Worm (Caenorhabditis elegans): ENCODE data around the gene cyp-25A2.

cyp-25A2 gene

DNA sequence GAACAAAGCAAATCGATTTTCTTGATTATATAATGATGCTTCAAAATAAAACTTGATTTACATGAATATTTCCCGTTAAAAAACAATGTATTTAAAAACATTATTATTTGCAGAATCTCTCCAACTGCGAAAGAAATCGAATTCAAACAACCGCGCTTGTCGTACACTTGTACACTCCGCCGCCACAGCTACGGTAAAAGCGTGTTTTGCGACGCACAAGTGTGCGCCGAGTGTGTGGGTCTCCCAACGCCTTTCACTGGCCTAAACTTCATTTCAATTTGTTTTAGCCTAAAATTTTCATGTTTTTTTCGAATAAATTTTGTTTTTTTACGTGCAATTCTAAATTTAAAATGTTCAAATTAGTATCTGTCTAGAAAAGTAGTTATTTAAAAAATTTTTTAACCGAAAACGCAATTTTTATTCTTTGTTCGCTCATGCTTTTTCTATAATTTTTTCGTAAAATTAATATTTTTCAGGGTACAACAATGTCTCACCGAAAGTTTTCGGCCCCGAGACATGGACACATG is 32.4 kb downstream of the cyp-25A2 start, which contains the start of gene rpl-3:
Gene rpl-3 (plus strand): TSS at position 477 of the 527 bp plus-strand sequence.
- TF ChIP-seq ztf-11 (tag; optimal IDR thresholded peaks at IDR 0.05) (peak; percentile 80), ceh-28 (tag; optimal IDR thresholded peaks at IDR 0.05) (peak; percentile 98), fos-1 (tag; optimal IDR thresholded peaks at IDR 0.05) (peak; percentile 100), nfya-1 (tag; optimal IDR thresholded peaks at IDR 0.05; ENCODE audit: insufficient read depth) (peak; percentile 100), nhr-12 (tag; optimal IDR thresholded peaks at IDR 0.05) (peak; percentile 43), fkh-2 (tag; optimal IDR thresholded peaks at IDR 0.05) (peak; percentile 90), nhr-77 (tag; optimal IDR thresholded peaks at IDR 0.05) (peak; percentile 97), lin-39 (tag; optimal IDR thresholded peaks at IDR 0.05) (peak; percentile 100), aly-2 (tag; optimal IDR thresholded peaks at IDR 0.05) (peak; percentile 100), unc-62 (GFP tag; optimal IDR thresholded peaks at IDR 0.05) (peak; percentile 100), ztf-4 (tag; optimal IDR thresholded peaks at IDR 0.05) (peak; percentile 98), elt-2 (tag; optimal IDR thresholded peaks at IDR 0.05) (peak; percentile 99), ZK546.5 (tag; optimal IDR thresholded peaks at IDR 0.05) (peak; percentile 85), egl-27 (tag; optimal IDR thresholded peaks at IDR 0.05) (peak; percentile 99), nhr-67 (tag; optimal IDR thresholded peaks at IDR 0.05) (peak; percentile 76), nhr-25 (tag; optimal IDR thresholded peaks at IDR 0.05) (peak; percentile 100), hmg-11 (tag; optimal IDR thresholded peaks at IDR 0.05) (peak; percentile 100), nhr-28 (tag; optimal IDR thresholded peaks at IDR 0.05) (peak; percentile 99), ceh-9 (tag; optimal IDR thresholded peaks at IDR 0.05) (no peak), nhr-23 (tag; optimal IDR thresholded peaks at IDR 0.05) (peak; percentile 100), nhr-11 (tag; optimal IDR thresholded peaks at IDR 0.05) (peak; percentile 100), skn-1 (tag; optimal IDR thresholded peaks at IDR 0.05) (peak; percentile 99), elt-1 (tag; optimal IDR thresholded peaks at IDR 0.05) (peak; percentile 98), pqm-1 (tag; optimal IDR thresholded peaks at IDR 0.05) (peak; percentile 99), ceh-16 (tag; optimal IDR thresholded peaks at IDR 0.05) (peak; percentile 85), daf-12 (tag; optimal IDR thresholded peaks at IDR 0.05) (peak; percentile 98), lin-15B (tag; optimal IDR thresholded peaks at IDR 0.05) (peak; percentile 100), nhr-43 (tag; optimal IDR thresholded peaks at IDR 0.05; ENCODE audit: poor library complexity, severe bottlenecking) (peak; percentile 99), ceh-82 (tag; optimal IDR thresholded peaks at IDR 0.05) (peak; percentile 100), jun-1 (tag; optimal IDR thresholded peaks at IDR 0.05) (peak; percentile 100), mdl-1 (tag; optimal IDR thresholded peaks at IDR 0.05) (peak; percentile 93), ama-1 (optimal IDR thresholded peaks at IDR 0.05) (peak; percentile 94), elt-3 (tag; optimal IDR thresholded peaks at IDR 0.05) (peak; percentile 83 to 100 (median 98)), sea-2 (GFP tag; optimal IDR thresholded peaks at IDR 0.05) (peak; percentile 72), pha-4 (tag; optimal IDR thresholded peaks at IDR 0.05) (peak; percentile 100), unc-39 (tag; optimal IDR thresholded peaks at IDR 0.05) (peak; percentile 65), snpc-4 (tag; optimal IDR thresholded peaks at IDR 0.05) (peak; percentile 98), fkh-10 (GFP tag; optimal IDR thresholded peaks at IDR 0.05) (peak; percentile 100), mml-1 (tag; optimal IDR thresholded peaks at IDR 0.05) (no peak), eor-1 (tag; optimal IDR thresholded peaks at IDR 0.05) (peak in 1 of 2 experiments; percentile 21), nhr-76 (tag; optimal IDR thresholded peaks at IDR 0.05) (peak; percentile 96), egl-5 (tag; optimal IDR thresholded peaks at IDR 0.05) (peak; percentile 98), R02D3.7 (tag; optimal IDR thresholded peaks at IDR 0.05) (peak; percentile 98), zag-1 (tag; optimal IDR thresholded peaks at IDR 0.05) (peak; percentile 97), lsy-12 (tag; optimal IDR thresholded peaks at IDR 0.05) (peak; percentile 100), nhr-237 (tag; optimal IDR thresholded peaks at IDR 0.05) (peak; percentile 67), tbx-2 (tag; optimal IDR thresholded peaks at IDR 0.05) (peak; percentile 99)
